Fruit fly (Drosophila melanogaster) whole organism, embryonic: Measurements from ENCODE around the gene CG32413.

Experiments
- ATbp ChIP-seq: fragments of 200-800 bp; sonication (Bioruptor generic); optimal IDR thresholded peaks from 2 replicates; lab custom pipeline; 2017; ENCODE audit warnings: missing biosample characterization, mild to moderate bottlenecking, missing genetic modification characterization, missing genetic modification reagents
- BtbVII ChIP-seq: fragments of 200-800 bp; sonication (Bioruptor generic); optimal IDR thresholded peaks from 3 replicates; lab custom pipeline; 2017; ENCODE audit warnings: missing biosample characterization, mild to moderate bottlenecking, missing genetic modification characterization
- Bteb2 ChIP-seq: fragments of 200-800 bp; sonication (Bioruptor generic); optimal IDR thresholded peaks from 2 replicates; lab custom pipeline; 2016; ENCODE audit warnings: missing biosample characterization, missing genetic modification characterization
- CG10274 ChIP-seq: fragments of 200-800 bp; sonication (Bioruptor generic); optimal IDR thresholded peaks from 3 replicates; lab custom pipeline; 2017; ENCODE audit warnings: missing biosample characterization, mild to moderate bottlenecking, missing genetic modification characterization
- CG10366 ChIP-seq: fragments of 200-800 bp; sonication (Bioruptor generic); IDR thresholded peaks from 2 replicates; pipeline ENCODE4 v1.3.6; 2022; ENCODE audit warnings: missing biosample characterization, missing genetic modification characterization
- CG10543 ChIP-seq: fragments of 200-800 bp; sonication (Bioruptor generic); optimal IDR thresholded peaks from 3 replicates; lab custom pipeline; 2017; ENCODE audit warnings: missing biosample characterization, mild to moderate bottlenecking, missing genetic modification characterization, moderate library complexity
- CG11398 ChIP-seq: fragments of 200-800 bp; sonication (Bioruptor generic); optimal IDR thresholded peaks from 2 replicates; lab custom pipeline; 2016; ENCODE audit warnings: missing biosample characterization, missing genetic modification characterization
- CG11695 ChIP-seq: fragments of 200-800 bp; sonication (Bioruptor generic); IDR thresholded peaks from 3 replicates; pipeline ENCODE4 v1.3.6; 2022; ENCODE audit warnings: missing biosample characterization, missing genetic modification characterization
- CG12659 ChIP-seq: fragments of 200-800 bp; sonication (Bioruptor generic); optimal IDR thresholded peaks from 3 replicates; lab custom pipeline; 2017; ENCODE audit warnings: mild to moderate bottlenecking, missing biosample characterization, missing genetic modification reagents, missing genetic modification characterization
- CG12942 ChIP-seq: fragments of 200-800 bp; sonication (Bioruptor generic); optimal IDR thresholded peaks from 3 replicates; lab custom pipeline; 2016; ENCODE audit warnings: missing biosample characterization, missing genetic modification characterization
- CG14050 ChIP-seq: fragments of 200-800 bp; sonication (Bioruptor generic); IDR thresholded peaks from 3 replicates; pipeline ENCODE4 v1.3.6; 2022; ENCODE audit warnings: missing biosample characterization, missing genetic modification characterization
- CG15514 ChIP-seq: fragments of 200-800 bp; sonication (Bioruptor generic); optimal IDR thresholded peaks from 3 replicates; lab custom pipeline; 2017; ENCODE audit warnings: missing biosample characterization, missing genetic modification characterization, mild to moderate bottlenecking, moderate library complexity, missing genetic modification reagents
- CG18619 ChIP-seq: fragments of 200-800 bp; sonication (Bioruptor generic); optimal IDR thresholded peaks from 3 replicates; lab custom pipeline; 2017; ENCODE audit warnings: missing biosample characterization, mild to moderate bottlenecking, missing genetic modification characterization
- CG3847 ChIP-seq: fragments of 200-800 bp; sonication (Bioruptor generic); IDR thresholded peaks from 2 replicates; pipeline ENCODE4 v1.3.6; 2022; ENCODE audit warnings: missing biosample characterization, missing genetic modification characterization
- CG4328 ChIP-seq: fragments of 200-800 bp; sonication (Bioruptor generic); optimal IDR thresholded peaks from 3 replicates; lab custom pipeline; 2017; ENCODE audit warnings: missing biosample characterization, missing genetic modification reagents, missing genetic modification characterization
- CG4404 ChIP-seq: fragments of 200-800 bp; sonication (Bioruptor generic); IDR thresholded peaks from 2 replicates; pipeline ENCODE4 v1.3.6; 2022; ENCODE audit warnings: missing biosample characterization, missing genetic modification characterization
- CG5180 ChIP-seq: fragments of 200-800 bp; sonication (Bioruptor generic); optimal IDR thresholded peaks from 3 replicates; lab custom pipeline; 2017; ENCODE audit warnings: missing biosample characterization, missing genetic modification characterization, mild to moderate bottlenecking, moderate library complexity, missing genetic modification reagents
- CG6254 ChIP-seq: fragments of 200-800 bp; sonication (Bioruptor generic); optimal IDR thresholded peaks from 3 replicates; lab custom pipeline; 2017; ENCODE audit warnings: mild to moderate bottlenecking, missing biosample characterization, missing genetic modification reagents, missing genetic modification characterization
- CG7839 ChIP-seq: fragments of 200-800 bp; sonication (Bioruptor generic); optimal IDR thresholded peaks from 3 replicates; lab custom pipeline; 2018; ENCODE audit warnings: missing biosample characterization, mild to moderate bottlenecking, missing genetic modification characterization, moderate library complexity
- CG8478 ChIP-seq: fragments of >200 bp; optimal IDR thresholded peaks from 2 replicates; lab custom pipeline; 2018
- CG8944 ChIP-seq: fragments of 200-800 bp; sonication (Bioruptor generic); optimal IDR thresholded peaks from 3 replicates; lab custom pipeline; 2016; ENCODE audit warnings: missing biosample characterization, missing genetic modification characterization
- CG9727 ChIP-seq: fragments of 200-800 bp; sonication (Bioruptor generic); optimal IDR thresholded peaks from 3 replicates; lab custom pipeline; 2017; ENCODE audit warnings: missing biosample characterization, mild to moderate bottlenecking, missing genetic modification characterization
- CG9876 ChIP-seq: fragments of 200-800 bp; sonication (Bioruptor generic); optimal IDR thresholded peaks from 2 replicates; lab custom pipeline; 2016; ENCODE audit warnings: missing biosample characterization, missing genetic modification characterization
- Camta ChIP-seq: fragments of 200-800 bp; sonication (Bioruptor generic); optimal IDR thresholded peaks from 2 replicates; lab custom pipeline; 2016; ENCODE audit warnings: missing biosample characterization, missing genetic modification characterization
- CkIIα-i1 ChIP-seq: fragments of 200-800 bp; sonication (Bioruptor generic); IDR thresholded peaks from 2 replicates; pipeline ENCODE4 v1.3.6; 2022; ENCODE audit warnings: missing biosample characterization, missing genetic modification characterization
- CoRest ChIP-seq: fragments of 200-800 bp; sonication (Bioruptor generic); optimal IDR thresholded peaks from 3 replicates; lab custom pipeline; 2018; ENCODE audit warnings: missing biosample characterization, mild to moderate bottlenecking, missing genetic modification characterization, moderate library complexity
- Elba2 ChIP-seq: fragments of 200-800 bp; sonication (Bioruptor generic); optimal IDR thresholded peaks from 3 replicates; lab custom pipeline; 2016; ENCODE audit warnings: missing biosample characterization, missing genetic modification characterization
- Fer2 ChIP-seq: fragments of 200-800 bp; sonication (Bioruptor generic); optimal IDR thresholded peaks from 2 replicates; lab custom pipeline; 2018; ENCODE audit warnings: missing biosample characterization, mild to moderate bottlenecking, missing genetic modification characterization, moderate library complexity
- H15 ChIP-seq: fragments of 200-800 bp; sonication (Bioruptor generic); IDR thresholded peaks from 3 replicates; pipeline ENCODE4 v1.3.6; 2022; ENCODE audit warnings: missing biosample characterization, missing genetic modification characterization
- HmgD ChIP-seq: fragments of 200-800 bp; sonication (Bioruptor generic); optimal IDR thresholded peaks from 3 replicates; lab custom pipeline; 2016; ENCODE audit warnings: missing biosample characterization, missing genetic modification characterization
- HmgZ ChIP-seq: fragments of 200-800 bp; sonication (Bioruptor generic); optimal IDR thresholded peaks from 2 replicates; lab custom pipeline; 2018; ENCODE audit warnings: missing biosample characterization, mild to moderate bottlenecking, missing genetic modification characterization
- Jarid2 ChIP-seq: fragments of 200-800 bp; sonication (Bioruptor generic); optimal IDR thresholded peaks from 3 replicates; lab custom pipeline; 2017; ENCODE audit warnings: mild to moderate bottlenecking, missing biosample characterization, missing genetic modification reagents, missing genetic modification characterization
- Neu2 ChIP-seq: fragments of 200-800 bp; sonication (Bioruptor generic); optimal IDR thresholded peaks from 3 replicates; lab custom pipeline; 2016; ENCODE audit warnings: missing biosample characterization, missing genetic modification characterization, borderline replicate concordance
- Opbp ChIP-seq: fragments of 200-800 bp; sonication (Bioruptor generic); IDR thresholded peaks from 3 replicates; pipeline ENCODE4 v1.3.6; 2022; ENCODE audit warnings: missing biosample characterization, missing genetic modification characterization; ENCODE audit not compliant: partially characterized antibody
- Six4 ChIP-seq: fragments of 200-800 bp; sonication (Bioruptor generic); optimal IDR thresholded peaks from 2 replicates; lab custom pipeline; 2016; ENCODE audit warnings: missing biosample characterization, missing genetic modification characterization
- bab2 ChIP-seq: fragments of 200-800 bp; sonication (Bioruptor generic); optimal IDR thresholded peaks from 2 replicates; lab custom pipeline; 2016; ENCODE audit warnings: missing biosample characterization, missing genetic modification characterization
- bcd ChIP-seq: fragments of 200-800 bp; sonication (Bioruptor generic); optimal IDR thresholded peaks from 2 replicates; lab custom pipeline; 2017; ENCODE audit warnings: missing biosample characterization, mild to moderate bottlenecking, missing genetic modification characterization
- disco-r ChIP-seq: fragments of 200-800 bp; sonication (Bioruptor generic); optimal IDR thresholded peaks from 2 replicates; lab custom pipeline; 2016; ENCODE audit warnings: missing biosample characterization, missing genetic modification characterization
- fd102C ChIP-seq: fragments of 200-800 bp; sonication (Bioruptor generic); optimal IDR thresholded peaks from 2 replicates; lab custom pipeline; 2018; ENCODE audit warnings: missing biosample characterization, mild to moderate bottlenecking, missing genetic modification characterization, moderate library complexity
- fd96Cb ChIP-seq: fragments of 200-800 bp; sonication (Bioruptor generic); optimal IDR thresholded peaks from 2 replicates; lab custom pipeline; 2018; ENCODE audit warnings: missing biosample characterization, mild to moderate bottlenecking, missing genetic modification characterization, moderate library complexity
- gcm ChIP-seq: fragments of 200-800 bp; sonication (Bioruptor generic); optimal IDR thresholded peaks from 2 replicates; lab custom pipeline; 2019; ENCODE audit warnings: missing biosample characterization, mild to moderate bottlenecking, missing genetic modification characterization, moderate library complexity
- gt ChIP-seq: fragments of 200-800 bp; sonication (Bioruptor generic); IDR thresholded peaks from 2 replicates; pipeline ENCODE4 v1.3.6; 2022; ENCODE audit warnings: missing biosample characterization, missing genetic modification characterization
- nau ChIP-seq: fragments of 200-800 bp; sonication (Bioruptor generic); optimal IDR thresholded peaks from 3 replicates; lab custom pipeline; 2017; ENCODE audit warnings: missing biosample characterization, mild to moderate bottlenecking, missing genetic modification characterization, missing genetic modification reagents
- repo ChIP-seq: fragments of 200-800 bp; sonication (Bioruptor generic); optimal IDR thresholded peaks from 2 replicates; lab custom pipeline; 2016; ENCODE audit warnings: missing biosample characterization, missing genetic modification characterization
- schlank ChIP-seq: fragments of 200-800 bp; sonication (Bioruptor generic); optimal IDR thresholded peaks from 2 replicates; lab custom pipeline; 2018; ENCODE audit warnings: missing biosample characterization, mild to moderate bottlenecking, missing genetic modification characterization
- sens-2 ChIP-seq: fragments of 200-800 bp; sonication (Bioruptor generic); IDR thresholded peaks from 2 replicates; pipeline ENCODE4 v1.3.6; 2022; ENCODE audit warnings: missing biosample characterization, missing genetic modification characterization
- shn ChIP-seq: fragments of 200-800 bp; sonication (Bioruptor generic); optimal IDR thresholded peaks from 3 replicates; lab custom pipeline; 2016; ENCODE audit warnings: missing biosample characterization, missing genetic modification characterization
- stwl ChIP-seq: fragments of 200-800 bp; sonication (Bioruptor generic); optimal IDR thresholded peaks from 3 replicates; lab custom pipeline; 2018; ENCODE audit warnings: missing biosample characterization, mild to moderate bottlenecking, missing genetic modification characterization, moderate library complexity
- tna ChIP-seq: fragments of 200-800 bp; sonication (Bioruptor generic); IDR thresholded peaks from 2 replicates; pipeline ENCODE4 v1.3.6; 2022; ENCODE audit warnings: missing biosample characterization, missing genetic modification characterization; ENCODE audit not compliant: partially characterized antibody

The CG32413 gene

dm6 chr3L:5869614-5870204, 34.1 kb downstream of the CG32413 start (continued):
- TF ChIP-seq Opbp (GFP tag; lab: Robert Waterston, UW) (peak; percentile 72; the same call in 2 of the 3 replicates), nau (GFP tag; lab: Kevin White, UChicago) (no peak), repo (GFP tag; lab: Kevin White, UChicago) (peak; percentile 58), CkIIα-i1 (GFP tag; lab: Robert Waterston, UW) (no peak), schlank (tag; lab: Kevin White, UChicago) (no peak), CG3847 (peak; percentile 72), CG18619 (GFP tag; lab: Kevin White, UChicago) (no peak), CG10543 (GFP tag; lab: Kevin White, UChicago) (no peak), CG7839 (tag; lab: Kevin White, UChicago) (peak; percentile 74), Jarid2 (peak; percentile 52), CG10366 (peak; percentile 78), CG8478 (lab: Kevin White, UChicago) (peak; percentile 85), CG11695 (no peak), CG5180 (GFP tag; lab: Kevin White, UChicago) (peak; percentile 32), CG8944 (GFP tag; lab: Kevin White, UChicago) (peak; percentile 54), CG14050 (GFP tag; lab: Robert Waterston, UW) (peak; percentile 51), ATbp (GFP tag; lab: Kevin White, UChicago) (peak; percentile 12), CG15514 (GFP tag; lab: Kevin White, UChicago) (peak; percentile 65), shn (GFP tag; lab: Kevin White, UChicago) (no peak), Neu2 (GFP tag; lab: Kevin White, UChicago) (no peak), HmgZ (peak; percentile 72), fd96Cb (peak; percentile 57), Camta (GFP tag; lab: Kevin White, UChicago) (peak; percentile 79), CG11398 (GFP tag; lab: Kevin White, UChicago) (no peak), HmgD (GFP tag; lab: Kevin White, UChicago) (peak; percentile 62), gt (GFP tag; lab: Robert Waterston, UW) (0 out of 2 replicates have a peak, but pooled peaks have one; percentile 9), Bteb2 (GFP tag; lab: Kevin White, UChicago) (no peak), gcm (GFP tag; lab: Kevin White, UChicago) (peak; percentile 11), CG9876 (GFP tag; lab: Kevin White, UChicago) (peak; percentile 61), disco-r (GFP tag; lab: Kevin White, UChicago) (no peak), H15 (GFP tag; lab: Robert Waterston, UW) (peak; percentile 77), bcd (GFP tag; lab: Kevin White, UChicago) (peak; percentile 54), tna (peak; percentile 61; the same call in 1 of the 2 replicates), CG12659 (GFP tag; lab: Kevin White, UChicago) (peak; percentile 47), Six4 (GFP tag; lab: Kevin White, UChicago) (peak; percentile 50), CG12942 (no peak), CG10274 (GFP tag; lab: Kevin White, UChicago) (no peak), CoRest (tag; lab: Kevin White, UChicago) (peak; percentile 68), stwl (tag; lab: Kevin White, UChicago) (peak; percentile 79), BtbVII (peak; percentile 35), Elba2 (GFP tag; lab: Kevin White, UChicago) (peak; percentile 11), CG4328 (GFP tag; lab: Kevin White, UChicago) (peak; percentile 35), CG6254 (no peak), CG9727 (GFP tag; lab: Kevin White, UChicago) (no peak), CG4404 (GFP tag; lab: Robert Waterston, UW) (peak; percentile 38), fd102C (GFP tag; lab: Kevin White, UChicago) (peak; percentile 23), bab2 (GFP tag; lab: Kevin White, UChicago) (peak; percentile 61), Fer2 (tag; lab: Kevin White, UChicago) (peak; percentile 33), sens-2 (GFP tag; lab: Robert Waterston, UW) (0 out of 2 replicates have a peak, but pooled peaks have one; percentile 8)
